Fruit fly (Drosophila melanogaster): ENCODE data around the gene fipi.

DNA sequence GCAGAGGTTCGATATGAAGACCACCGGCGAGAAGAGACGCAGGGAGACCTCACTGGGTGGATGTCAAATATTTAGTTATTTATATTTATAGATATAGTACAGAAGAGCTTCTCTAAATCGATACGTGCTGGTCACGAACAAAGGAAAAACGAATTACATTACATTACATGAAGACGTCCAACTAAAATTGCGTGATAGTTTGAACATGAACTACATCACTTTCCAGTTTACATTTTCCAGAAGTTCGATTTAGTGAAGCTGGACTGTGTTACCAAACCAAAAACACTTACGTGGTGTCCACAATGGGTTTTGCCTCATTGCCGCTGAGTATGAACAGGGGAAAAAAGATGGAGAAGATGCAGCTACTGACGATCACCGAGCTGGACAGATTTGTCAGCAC, 42.3 kb upstream of the fipi start:
- TF ChIP-seq CG3838 (GFP tag; optimal IDR thresholded peaks at IDR 0.05) = no peak
- TF ChIP-seq CG18619 (GFP tag; optimal IDR thresholded peaks at IDR 0.05) = no peak
- no peak for TF ChIP-seq CG13894 (tag; optimal IDR thresholded peaks at IDR 0.05)
- TF ChIP-seq Xbp1 (GFP tag; optimal IDR thresholded peaks at IDR 0.05) = no peak
- TF ChIP-seq CG11723 (GFP tag; optimal IDR thresholded peaks at IDR 0.05) = no peak
- TF ChIP-seq CG6791 (GFP tag; IDR thresholded peaks at IDR 0.05; ENCODE audit: partially characterized antibody) = no peak
- TF ChIP-seq CG10565 (GFP tag; optimal IDR thresholded peaks at IDR 0.05) = no peak
- no peak for TF ChIP-seq disco-r (GFP tag; optimal IDR thresholded peaks at IDR 0.05)
- no peak for TF ChIP-seq CG9817 (tag; optimal IDR thresholded peaks at IDR 0.05)
- TF ChIP-seq MBD-R2 (GFP tag; IDR thresholded peaks at IDR 0.05) = no peak
